Worm (Caenorhabditis elegans) whole organism, young adult: ENCODE data around the gene B0395.3.

ENCODE experiments used
- B0261.1 ChIP-seq: sonication (generic microtip); optimal IDR thresholded peaks from 2 replicates; lab custom pipeline; 2016; ENCODE audit warnings: mild to moderate bottlenecking, missing genetic modification characterization, moderate library complexity, missing compliant biosample characterization
- F10E7.11 ChIP-seq: sonication (generic microtip); optimal IDR thresholded peaks from 2 replicates; lab custom pipeline; 2017; ENCODE audit warnings: mild to moderate bottlenecking, missing genetic modification characterization, moderate library complexity, missing compliant biosample characterization
- F22D6.2 ChIP-seq: sonication (generic microtip); optimal IDR thresholded peaks from 2 replicates; lab custom pipeline; 2016; ENCODE audit warnings: mild to moderate bottlenecking, missing genetic modification characterization, missing compliant biosample characterization
- F23B12.7 ChIP-seq: sonication (generic microtip); optimal IDR thresholded peaks from 2 replicates; lab custom pipeline; 2017; ENCODE audit warnings: missing genetic modification characterization, mild to moderate bottlenecking, missing compliant biosample characterization, antibody characterized with exemption, moderate library complexity; ENCODE audit not compliant: insufficient read depth
- F33H1.4 ChIP-seq: fragments of 200-800 bp; sonication (Bioruptor generic); IDR thresholded peaks from 2 replicates; pipeline ENCODE4 v1.3.6; 2022; ENCODE audit warnings: missing genetic modification reagents, missing genetic modification characterization, missing compliant biosample characterization
- F49E8.2 ChIP-seq: sonication (generic microtip); optimal IDR thresholded peaks from 3 replicates; lab custom pipeline; 2017; ENCODE audit warnings: missing genetic modification characterization, mild to moderate bottlenecking, missing compliant biosample characterization, antibody characterized with exemption, moderate library complexity; ENCODE audit not compliant: insufficient read depth
- F52B5.7 ChIP-seq: sonication (generic microtip); optimal IDR thresholded peaks from 2 replicates; lab custom pipeline; 2016; ENCODE audit warnings: mild to moderate bottlenecking, missing genetic modification characterization, missing compliant biosample characterization
- F55B11.4 ChIP-seq: sonication (generic microtip); optimal IDR thresholded peaks from 2 replicates; lab custom pipeline; 2016; ENCODE audit warnings: missing compliant biosample characterization, missing genetic modification characterization, borderline replicate concordance; ENCODE audit not compliant: insufficient read depth
- Y53G8AR.9 ChIP-seq: fragments of 200-800 bp; sonication (Bioruptor generic); conservative IDR thresholded peaks from 2 replicates; pipeline ENCODE4 v1.3.6; 2022; ENCODE audit warnings: missing genetic modification reagents, missing genetic modification characterization, missing compliant biosample characterization
- Y95B8A.8 ChIP-seq: fragments of 200-800 bp; sonication (Bioruptor generic); IDR thresholded peaks from 2 replicates; pipeline ENCODE4 v1.3.6; 2022; ENCODE audit warnings: missing genetic modification reagents, missing genetic modification characterization, missing compliant biosample characterization
- ZK185.1 ChIP-seq: sonication (generic microtip); optimal IDR thresholded peaks from 2 replicates; lab custom pipeline; 2016; ENCODE audit warnings: mild to moderate bottlenecking, missing genetic modification characterization, missing compliant biosample characterization; ENCODE audit not compliant: poor library complexity, severe bottlenecking
- akir-1 ChIP-seq: fragments of 200-800 bp; sonication (Bioruptor generic); optimal IDR thresholded peaks from 2 replicates; lab custom pipeline; 2018; ENCODE audit warnings: mild to moderate bottlenecking, missing genetic modification characterization, moderate library complexity, missing compliant biosample characterization
- attf-3 ChIP-seq: fragments of 200-800 bp; sonication (Bioruptor generic); conservative IDR thresholded peaks from 2 replicates; pipeline ENCODE4 v1.3.6; 2022; ENCODE audit warnings: missing genetic modification reagents, missing genetic modification characterization, missing compliant biosample characterization
- cebp-1 ChIP-seq, 2 experiments: fragments of 200-800 bp in 1 of 2; sonication (Bioruptor generic) in 1 of 2; sonication (generic microtip) in 1 of 2; IDR thresholded peaks in 1 of 2; optimal IDR thresholded peaks in 1 of 2; 2 replicates each; pipeline versions ENCODE4 v1.3.6 to Lab custom; 2017 to 2022; ENCODE audit warnings: missing compliant biosample characterization in 2 of 2, missing genetic modification characterization in 2 of 2, mild to moderate bottlenecking in 1 of 2, missing genetic modification reagents in 1 of 2, moderate library complexity in 1 of 2
- ceh-100 ChIP-seq: fragments of 200-800 bp; sonication (Bioruptor generic); IDR thresholded peaks from 2 replicates; pipeline ENCODE4 v1.3.6; 2022; ENCODE audit warnings: missing genetic modification reagents, missing genetic modification characterization, missing compliant biosample characterization
- ceh-27 ChIP-seq: fragments of 200-800 bp; sonication (Bioruptor generic); optimal IDR thresholded peaks from 2 replicates; lab custom pipeline; 2018; ENCODE audit warnings: mild to moderate bottlenecking, missing genetic modification characterization, moderate library complexity, missing compliant biosample characterization
- ceh-40 ChIP-seq: fragments of 200-800 bp; sonication (Bioruptor generic); IDR thresholded peaks from 2 replicates; pipeline ENCODE4 v1.3.6; 2022; ENCODE audit warnings: missing genetic modification characterization, missing compliant biosample characterization
- ceh-58 ChIP-seq: fragments of 200-800 bp; sonication (Bioruptor generic); IDR thresholded peaks from 2 replicates; pipeline ENCODE4 v1.3.6; 2022; ENCODE audit warnings: missing genetic modification characterization, missing compliant biosample characterization
- dpl-1 ChIP-seq: fragments of 150-350 bp; optimal IDR thresholded peaks from 2 replicates; lab custom pipeline; 2014; ENCODE audit warnings: missing biosample characterization, missing genetic modification reagents, missing genetic modification characterization
- egl-18 ChIP-seq: fragments of 200-800 bp; sonication (Bioruptor generic); IDR thresholded peaks from 2 replicates; pipeline ENCODE4 v1.3.6; 2022; ENCODE audit warnings: missing genetic modification reagents, missing genetic modification characterization, missing compliant biosample characterization
- egrh-3 ChIP-seq: fragments of 200-800 bp; sonication (Bioruptor generic); IDR thresholded peaks from 2 replicates; pipeline ENCODE4 v1.3.6; 2022; ENCODE audit warnings: missing genetic modification reagents, missing genetic modification characterization, missing compliant biosample characterization
- ekl-4 ChIP-seq: fragments of 200-800 bp; sonication (Bioruptor generic); IDR thresholded peaks from 2 replicates; pipeline ENCODE4 v1.3.6; 2022; ENCODE audit warnings: missing genetic modification reagents, missing genetic modification characterization, missing compliant biosample characterization
- ets-4 ChIP-seq: fragments of 200-800 bp; sonication (Bioruptor generic); optimal IDR thresholded peaks from 2 replicates; lab custom pipeline; 2018; ENCODE audit warnings: mild to moderate bottlenecking, missing genetic modification characterization, missing compliant biosample characterization
- fkh-3 ChIP-seq: sonication (generic microtip); optimal IDR thresholded peaks from 2 replicates; lab custom pipeline; 2016; ENCODE audit warnings: mild to moderate bottlenecking, missing genetic modification characterization, missing compliant biosample characterization
- him-1 ChIP-seq: sonication (generic microtip); optimal IDR thresholded peaks from 2 replicates; lab custom pipeline; 2016; ENCODE audit warnings: missing genotype, missing genetic modification reagents, missing genetic modification characterization, missing compliant biosample characterization
- hlh-26 ChIP-seq: fragments of 200-800 bp; sonication (Bioruptor generic); conservative IDR thresholded peaks from 2 replicates; pipeline ENCODE4 v1.3.6; 2022; ENCODE audit warnings: missing genetic modification reagents, missing genetic modification characterization, missing compliant biosample characterization
- hsf-1 ChIP-seq: fragments of 200-800 bp; sonication (Bioruptor generic); IDR thresholded peaks from 2 replicates; pipeline ENCODE4 v1.3.6; 2022; ENCODE audit warnings: missing genetic modification reagents, missing genetic modification characterization, missing compliant biosample characterization
- lin-26 ChIP-seq: fragments of 200-800 bp; sonication (Bioruptor generic); IDR thresholded peaks from 2 replicates; pipeline ENCODE4 v1.3.6; 2022; ENCODE audit warnings: missing genetic modification reagents, missing genetic modification characterization, missing compliant biosample characterization
- lin-54 ChIP-seq: fragments of 200-800 bp; sonication (Bioruptor generic); optimal IDR thresholded peaks from 2 replicates; lab custom pipeline; 2018; ENCODE audit warnings: mild to moderate bottlenecking, missing genetic modification characterization, missing compliant biosample characterization
- lsl-1 ChIP-seq: fragments of 200-800 bp; sonication (Bioruptor generic); optimal IDR thresholded peaks from 2 replicates; lab custom pipeline; 2018; ENCODE audit warnings: mild to moderate bottlenecking, missing genetic modification characterization, moderate library complexity, missing compliant biosample characterization
- madf-10 ChIP-seq: sonication (generic microtip); optimal IDR thresholded peaks from 2 replicates; lab custom pipeline; 2016; ENCODE audit warnings: mild to moderate bottlenecking, missing genetic modification characterization, missing compliant biosample characterization
- madf-8 ChIP-seq: fragments of 200-800 bp; sonication (Bioruptor generic); conservative IDR thresholded peaks from 2 replicates; pipeline ENCODE4 v1.3.6; 2022; ENCODE audit warnings: missing genetic modification reagents, missing genetic modification characterization, missing compliant biosample characterization
- mcd-1 ChIP-seq: fragments of 200-800 bp; sonication (Bioruptor generic); IDR thresholded peaks from 2 replicates; pipeline ENCODE4 v1.3.6; 2022; ENCODE audit warnings: missing genetic modification reagents, missing genetic modification characterization, missing compliant biosample characterization
- mel-28 ChIP-seq: sonication (generic microtip); optimal IDR thresholded peaks from 2 replicates; lab custom pipeline; 2016; ENCODE audit warnings: borderline replicate concordance, mild to moderate bottlenecking, missing genetic modification characterization, missing compliant biosample characterization
- mes-4 ChIP-seq: sonication (generic microtip); optimal IDR thresholded peaks from 2 replicates; lab custom pipeline; 2016; ENCODE audit warnings: missing genotype, missing genetic modification characterization, missing compliant biosample characterization
- nfya-1 ChIP-seq: sonication (generic microtip); optimal IDR thresholded peaks from 2 replicates; lab custom pipeline; 2017; ENCODE audit warnings: antibody characterized with exemption, missing compliant biosample characterization, missing genetic modification characterization, borderline replicate concordance; ENCODE audit not compliant: insufficient read depth
- nfya-2 ChIP-seq: fragments of 200-800 bp; sonication (Bioruptor generic); IDR thresholded peaks from 2 replicates; pipeline ENCODE4 v1.3.6; 2022; ENCODE audit warnings: missing genetic modification reagents, missing genetic modification characterization, missing compliant biosample characterization
- nfyb-1 ChIP-seq: fragments of 200-800 bp; sonication (Bioruptor generic); IDR thresholded peaks from 2 replicates; pipeline ENCODE4 v1.3.6; 2022; ENCODE audit warnings: missing genetic modification reagents, missing genetic modification characterization, missing compliant biosample characterization
- nhr-27 ChIP-seq: fragments of 200-800 bp; sonication (Bioruptor generic); optimal IDR thresholded peaks from 2 replicates; lab custom pipeline; 2018; ENCODE audit warnings: mild to moderate bottlenecking, missing genetic modification characterization, moderate library complexity, missing compliant biosample characterization
- nhr-90 ChIP-seq: sonication (generic microtip); optimal IDR thresholded peaks from 2 replicates; lab custom pipeline; 2016; ENCODE audit warnings: missing genotype, mild to moderate bottlenecking, missing genetic modification characterization, missing compliant biosample characterization
- pha-4 ChIP-seq: fragments of 150-350 bp; sonication (generic microtip); optimal IDR thresholded peaks from 2 replicates; lab custom pipeline; 2014; ENCODE audit warnings: missing biosample characterization, missing genetic modification reagents, missing genetic modification characterization
- rec-8 ChIP-seq, 2 experiments: sonication (generic microtip); optimal IDR thresholded peaks; 2 replicates each; lab custom pipeline; 2016; ENCODE audit warnings: mild to moderate bottlenecking in 2 of 2, missing genetic modification characterization in 2 of 2, missing genetic modification reagents in 2 of 2, missing genotype in 2 of 2, missing biosample characterization in 1 of 2, missing compliant biosample characterization in 1 of 2, moderate library complexity in 1 of 2
- snpc-1.1 ChIP-seq: sonication (generic microtip); optimal IDR thresholded peaks from 2 replicates; lab custom pipeline; 2017; ENCODE audit warnings: missing genetic modification characterization, mild to moderate bottlenecking, missing compliant biosample characterization, antibody characterized with exemption, moderate library complexity, missing genotype, missing genetic modification reagents; ENCODE audit not compliant: insufficient read depth
- snpc-3.4 ChIP-seq: sonication (generic microtip); optimal IDR thresholded peaks from 2 replicates; lab custom pipeline; 2017; ENCODE audit warnings: missing genetic modification characterization, mild to moderate bottlenecking, missing compliant biosample characterization, antibody characterized with exemption, moderate library complexity, missing genotype, missing genetic modification reagents
- xnd-1 ChIP-seq: sonication (generic microtip); optimal IDR thresholded peaks from 2 replicates; lab custom pipeline; 2016; ENCODE audit warnings: missing genotype, missing genetic modification reagents, missing genetic modification characterization, missing compliant biosample characterization
- zim-3 ChIP-seq: sonication (generic microtip); optimal IDR thresholded peaks from 2 replicates; lab custom pipeline; 2017; ENCODE audit warnings: mild to moderate bottlenecking, missing genetic modification characterization, moderate library complexity, missing compliant biosample characterization
- ztf-18 ChIP-seq: sonication (generic microtip); optimal IDR thresholded peaks from 2 replicates; lab custom pipeline; 2016; ENCODE audit warnings: missing genotype, mild to moderate bottlenecking, missing genetic modification characterization, missing compliant biosample characterization

The B0395.3 gene

ce11 chrX:16040207-16040716 lies at the start of gene B0395.3:
Gene B0395.3 (minus strand): TSS chrX:16040257.
- TF ChIP-seq egl-18 (GFP tag; lab: Robert Waterston, UW) (no peak), zim-3 (tag; lab: Kevin White, UChicago) (no peak), ceh-100 (GFP tag; lab: Robert Waterston, UW) (no peak), nfya-2 (GFP tag; lab: Robert Waterston, UW) (no peak), mcd-1 (GFP tag; lab: Robert Waterston, UW) (peak; percentile 49), nfyb-1 (GFP tag; lab: Robert Waterston, UW) (no peak), Y53G8AR.9 (GFP tag; lab: Robert Waterston, UW) (no peak), nhr-27 (tag; lab: Kevin White, UChicago) (no peak), B0261.1 (tag; lab: Kevin White, UChicago) (peak; percentile 4), nfya-1 (tag; lab: Kevin White, UChicago) (no peak), snpc-1.1 (tag; lab: Kevin White, UChicago) (no peak), hlh-26 (GFP tag; lab: Robert Waterston, UW) (no peak), pha-4 (tag; lab: Kevin White, UChicago) (no peak), egrh-3 (GFP tag; lab: Robert Waterston, UW) (peak; percentile 87), Y95B8A.8 (GFP tag; lab: Robert Waterston, UW) (no peak), F10E7.11 (tag; lab: Kevin White, UChicago) (no peak), nhr-90 (tag; lab: Kevin White, UChicago) (no peak), ceh-58 (no peak), akir-1 (no peak), madf-10 (tag; lab: Kevin White, UChicago) (peak; percentile 7), dpl-1 (no peak), F22D6.2 (no peak), lsl-1 (no peak), ztf-18 (tag; lab: Kevin White, UChicago) (no peak), attf-3 (no peak), ekl-4 (GFP tag; lab: Robert Waterston, UW) (peak; percentile 14; the same call in 1 of the 2 replicates), F33H1.4 (no peak), cebp-1 (GFP tag; IDR thresholded peaks at IDR 0.05; lab: Robert Waterston, UW) (no peak), cebp-1 (tag; optimal IDR thresholded peaks at IDR 0.05; lab: Kevin White, UChicago) (peak; percentile 75), xnd-1 (tag; lab: Kevin White, UChicago) (no peak), F23B12.7 (tag; lab: Kevin White, UChicago) (no peak), fkh-3 (tag; lab: Kevin White, UChicago) (no peak), hsf-1 (no peak), madf-8 (GFP tag; lab: Robert Waterston, UW) (no peak), lin-26 (GFP tag; lab: Robert Waterston, UW) (peak; percentile 60), him-1 (no peak), F49E8.2 (no peak), ZK185.1 (tag; lab: Kevin White, UChicago) (no peak), rec-8 (tag; optimal IDR thresholded peaks at IDR 0.05; lab: Kevin White, UChicago) (no peak), mes-4 (tag; lab: Kevin White, UChicago) (no peak), snpc-3.4 (tag; lab: Kevin White, UChicago) (no peak), ets-4 (GFP tag; lab: Kevin White, UChicago) (no peak), F55B11.4 (tag; lab: Kevin White, UChicago) (no peak), mel-28 (tag; lab: Kevin White, UChicago) (no peak), lin-54 (GFP tag; lab: Kevin White, UChicago) (no peak), ceh-40 (GFP tag; lab: Robert Waterston, UW) (no peak), ceh-27 (GFP tag; lab: Kevin White, UChicago) (peak; percentile 76), F52B5.7 (no peak)
